Worm (Caenorhabditis elegans): ENCODE results near the gene pals-24.

Gene pals-24

ce11 chrIII:145078-145477 lies 24.8 kb downstream of the pals-24 start, which contains the start of the genes T17A3.12 and fbxb-83:
TSS of gene T17A3.12 (minus strand) at chrIII:145178.
TSS of gene fbxb-83 (minus strand) at chrIII:145211.
- no peak for TF ChIP-seq ztf-23 (GFP tag; IDR thresholded peaks at IDR 0.05)
- TF ChIP-seq klf-2 (GFP tag; conservative IDR thresholded peaks at IDR 0.05), result no peak
- TF ChIP-seq ref-1 (GFP tag; conservative IDR thresholded peaks at IDR 0.05), result no peak
- TF ChIP-seq ztf-29 (GFP tag; IDR thresholded peaks at IDR 0.05), result no peak
- no peak for TF ChIP-seq tab-1 (GFP tag; IDR thresholded peaks at IDR 0.05)
- no peak for TF ChIP-seq med-1 (GFP tag; optimal IDR thresholded peaks at IDR 0.05; ENCODE audit: insufficient read depth)
- TF ChIP-seq T22C8.4 (GFP tag; IDR thresholded peaks at IDR 0.05), result no peak
- no peak for TF ChIP-seq flt-1 (GFP tag; IDR thresholded peaks at IDR 0.05)
- TF ChIP-seq cog-1 (tag; optimal IDR thresholded peaks at IDR 0.05), result no peak

DNA sequence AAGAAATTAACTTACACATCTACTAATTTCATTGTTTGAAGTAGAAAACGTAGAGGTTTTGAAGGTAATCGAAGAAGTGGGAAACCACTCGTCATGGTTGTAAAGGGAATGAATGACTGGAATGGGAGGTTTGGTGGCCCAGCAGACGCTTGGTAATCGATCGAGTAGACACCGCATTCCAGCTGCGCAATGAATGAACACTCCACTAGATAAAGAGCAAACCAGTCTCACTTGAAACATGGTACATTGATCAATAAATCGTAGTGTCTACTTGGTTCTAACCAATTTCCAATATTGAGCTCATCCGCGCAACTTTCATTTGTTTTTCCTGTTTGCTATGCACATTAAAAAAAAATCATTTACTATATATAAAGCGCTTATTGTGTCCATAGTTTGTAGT lies 26.1 kb downstream of the pals-24 start, which contains the start of gene fbxb-84:
TSS of gene fbxb-84 (minus strand) at position 101 of the 400 bp plus-strand sequence.
- TF ChIP-seq tab-1 (GFP tag; IDR thresholded peaks at IDR 0.05), result no peak
- no peak for TF ChIP-seq flt-1 (GFP tag; IDR thresholded peaks at IDR 0.05)
- TF ChIP-seq cog-1 (tag; optimal IDR thresholded peaks at IDR 0.05), result no peak

ce11 chrIII:147570-148076 lies 27.4 kb downstream of the pals-24 start, which contains the start of gene sqst-5:
TSS of gene sqst-5 (minus strand) at chrIII:147620.
- TF ChIP-seq ztf-29 (GFP tag; IDR thresholded peaks at IDR 0.05) (no peak), T22C8.4 (GFP tag; IDR thresholded peaks at IDR 0.05) (no peak), tab-1 (GFP tag; IDR thresholded peaks at IDR 0.05) (no peak), klf-2 (GFP tag; conservative IDR thresholded peaks at IDR 0.05) (no peak), cog-1 (tag; optimal IDR thresholded peaks at IDR 0.05) (no peak), flt-1 (GFP tag; IDR thresholded peaks at IDR 0.05) (no peak), med-1 (GFP tag; optimal IDR thresholded peaks at IDR 0.05; ENCODE audit: insufficient read depth) (no peak), ref-1 (GFP tag; conservative IDR thresholded peaks at IDR 0.05) (no peak), ztf-23 (GFP tag; IDR thresholded peaks at IDR 0.05) (no peak)

DNA sequence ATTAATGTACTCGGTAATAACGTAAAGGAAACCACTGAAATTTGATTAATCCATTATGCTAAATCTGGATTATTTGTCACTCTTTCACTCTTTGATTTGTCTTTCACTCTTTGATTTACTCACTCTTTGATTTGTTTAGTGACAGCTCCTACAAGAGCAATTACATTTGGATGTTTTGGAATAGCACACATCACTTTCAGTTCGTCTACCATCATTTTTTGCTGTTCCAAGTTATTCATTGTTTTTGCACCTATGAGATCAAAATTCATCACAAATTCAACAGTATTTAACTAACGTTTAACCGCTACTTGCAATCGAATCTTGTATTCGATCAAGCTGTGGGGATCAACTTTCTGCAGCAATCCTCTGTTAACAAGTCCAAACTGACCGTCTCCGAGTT lies 28.9 kb downstream of the pals-24 start:
- TF ChIP-seq klf-2 (GFP tag; conservative IDR thresholded peaks at IDR 0.05), result no peak
- no peak for TF ChIP-seq ztf-29 (GFP tag; IDR thresholded peaks at IDR 0.05)
- no peak for TF ChIP-seq ref-1 (GFP tag; conservative IDR thresholded peaks at IDR 0.05)
- TF ChIP-seq cog-1 (tag; optimal IDR thresholded peaks at IDR 0.05), result no peak
- TF ChIP-seq flt-1 (GFP tag; IDR thresholded peaks at IDR 0.05), result no peak
- no peak for TF ChIP-seq ztf-23 (GFP tag; IDR thresholded peaks at IDR 0.05)
- TF ChIP-seq med-1 (GFP tag; optimal IDR thresholded peaks at IDR 0.05; ENCODE audit: insufficient read depth), result no peak
- TF ChIP-seq tab-1 (GFP tag; IDR thresholded peaks at IDR 0.05), result no peak
- no peak for TF ChIP-seq T22C8.4 (GFP tag; IDR thresholded peaks at IDR 0.05)

ce11 chrIII:151084-151483 lies 30.8 kb downstream of the pals-24 start:
- TF ChIP-seq cog-1 (tag; optimal IDR thresholded peaks at IDR 0.05) (no peak), ref-1 (GFP tag; conservative IDR thresholded peaks at IDR 0.05) (no peak), ztf-23 (GFP tag; IDR thresholded peaks at IDR 0.05) (no peak), med-1 (GFP tag; optimal IDR thresholded peaks at IDR 0.05; ENCODE audit: insufficient read depth) (no peak), klf-2 (GFP tag; conservative IDR thresholded peaks at IDR 0.05) (no peak), ztf-29 (GFP tag; IDR thresholded peaks at IDR 0.05) (no peak), tab-1 (GFP tag; IDR thresholded peaks at IDR 0.05) (no peak), flt-1 (GFP tag; IDR thresholded peaks at IDR 0.05) (no peak), T22C8.4 (GFP tag; IDR thresholded peaks at IDR 0.05) (no peak)

DNA sequence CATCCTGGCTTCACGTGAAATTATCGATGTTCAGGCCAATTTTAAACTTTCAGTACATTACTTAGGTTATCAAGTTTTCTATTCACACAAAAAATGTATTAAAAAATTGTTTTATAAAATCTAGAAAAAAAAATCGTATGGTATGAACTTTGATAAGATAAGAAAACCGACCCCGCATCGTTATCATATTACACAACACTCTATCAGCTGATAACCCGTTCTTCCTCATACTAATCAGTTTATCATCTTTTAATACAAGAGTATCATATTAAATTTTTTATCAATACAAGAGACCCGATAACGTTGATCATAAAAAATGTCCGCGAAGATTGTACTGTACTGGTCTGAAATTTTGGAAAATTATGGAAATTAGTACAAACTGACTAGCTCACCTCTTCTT lies 33.9 kb downstream of the pals-24 start:
- no peak for TF ChIP-seq flt-1 (GFP tag; IDR thresholded peaks at IDR 0.05)
- TF ChIP-seq T22C8.4 (GFP tag; IDR thresholded peaks at IDR 0.05), result no peak
- TF ChIP-seq ztf-29 (GFP tag; IDR thresholded peaks at IDR 0.05), result no peak
- no peak for TF ChIP-seq ztf-23 (GFP tag; IDR thresholded peaks at IDR 0.05)
- TF ChIP-seq tab-1 (GFP tag; IDR thresholded peaks at IDR 0.05), result no peak
- no peak for TF ChIP-seq klf-2 (GFP tag; conservative IDR thresholded peaks at IDR 0.05)
- TF ChIP-seq ref-1 (GFP tag; conservative IDR thresholded peaks at IDR 0.05), result no peak
- no peak for TF ChIP-seq cog-1 (tag; optimal IDR thresholded peaks at IDR 0.05)
- TF ChIP-seq med-1 (GFP tag; optimal IDR thresholded peaks at IDR 0.05; ENCODE audit: insufficient read depth), result no peak

DNA sequence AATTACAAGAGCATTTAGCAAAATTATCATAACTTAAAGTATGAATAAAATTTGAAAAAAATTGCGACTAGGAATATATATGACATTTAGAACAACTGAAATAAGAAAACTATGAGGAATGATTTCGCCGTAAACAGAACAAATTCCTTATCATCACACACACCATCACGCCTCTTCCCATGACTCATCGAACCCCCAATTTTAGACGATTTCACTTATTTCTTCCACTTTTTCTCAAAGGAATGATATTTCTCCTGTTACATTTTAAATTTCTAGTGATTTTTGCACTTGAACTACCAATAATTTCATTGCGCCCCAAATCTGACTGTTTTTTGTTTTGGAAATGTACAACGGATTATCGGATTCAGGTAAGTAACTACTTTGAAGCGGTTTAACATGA lies 36.4 kb downstream of the pals-24 start, which contains the start of the genes zig-13 and ver-1:
TSS of gene zig-13 (minus strand) at position 101 of the 400 bp plus-strand sequence.
TSS of gene ver-1 (plus strand) at position 180 of the 400 bp plus-strand sequence.
- no peak for TF ChIP-seq T22C8.4 (GFP tag; IDR thresholded peaks at IDR 0.05)
- TF ChIP-seq flt-1 (GFP tag; IDR thresholded peaks at IDR 0.05), result no peak
- TF ChIP-seq ref-1 (GFP tag; conservative IDR thresholded peaks at IDR 0.05), result no peak
- TF ChIP-seq cog-1 (tag; optimal IDR thresholded peaks at IDR 0.05), result no peak
- TF ChIP-seq klf-2 (GFP tag; conservative IDR thresholded peaks at IDR 0.05), result no peak
- no peak for TF ChIP-seq tab-1 (GFP tag; IDR thresholded peaks at IDR 0.05)
- no peak for TF ChIP-seq ztf-29 (GFP tag; IDR thresholded peaks at IDR 0.05)
- TF ChIP-seq ztf-23 (GFP tag; IDR thresholded peaks at IDR 0.05), result no peak
- TF ChIP-seq med-1 (GFP tag; optimal IDR thresholded peaks at IDR 0.05; ENCODE audit: insufficient read depth), result no peak

- no peak for TF ChIP-seq klf-2 (GFP tag; conservative IDR thresholded peaks at IDR 0.05)
Observed at ce11 chrIII:157980-158379, 37.7 kb downstream of the pals-24 start.

ce11 chrIII:159149-159548 lies 38.9 kb downstream of the pals-24 start:
- TF ChIP-seq tab-1 (GFP tag; IDR thresholded peaks at IDR 0.05), result no peak
- no peak for TF ChIP-seq ztf-23 (GFP tag; IDR thresholded peaks at IDR 0.05)
- no peak for TF ChIP-seq ref-1 (GFP tag; conservative IDR thresholded peaks at IDR 0.05)
- TF ChIP-seq T22C8.4 (GFP tag; IDR thresholded peaks at IDR 0.05), result no peak
- no peak for TF ChIP-seq med-1 (GFP tag; optimal IDR thresholded peaks at IDR 0.05; ENCODE audit: insufficient read depth)

- TF ChIP-seq cog-1 (tag; optimal IDR thresholded peaks at IDR 0.05), result no peak
- TF ChIP-seq med-1 (GFP tag; optimal IDR thresholded peaks at IDR 0.05; ENCODE audit: insufficient read depth), result no peak
- TF ChIP-seq ztf-29 (GFP tag; IDR thresholded peaks at IDR 0.05), result no peak
- TF ChIP-seq flt-1 (GFP tag; IDR thresholded peaks at IDR 0.05), result no peak
- no peak for TF ChIP-seq ztf-23 (GFP tag; IDR thresholded peaks at IDR 0.05)
- no peak for TF ChIP-seq ref-1 (GFP tag; conservative IDR thresholded peaks at IDR 0.05)
- no peak for TF ChIP-seq klf-2 (GFP tag; conservative IDR thresholded peaks at IDR 0.05)
- no peak for TF ChIP-seq T22C8.4 (GFP tag; IDR thresholded peaks at IDR 0.05)
- no peak for TF ChIP-seq tab-1 (GFP tag; IDR thresholded peaks at IDR 0.05)
Observed at ce11 chrIII:159665-160064, 39.4 kb downstream of the pals-24 start.
